Worm (Caenorhabditis elegans) whole organism, L4 larva: Measurements from ENCODE around the gene pigw-1.

Experiments used
- D1046.2 ChIP-seq: fragments of 200-800 bp; sonication (Bioruptor generic); IDR thresholded peaks from 2 replicates; pipeline ENCODE4 v1.3.6; 2022; ENCODE audit warnings: missing genetic modification characterization, missing compliant biosample characterization
- F44E2.7 ChIP-seq: fragments of 200-800 bp; sonication (Bioruptor generic); IDR thresholded peaks from 2 replicates; pipeline ENCODE4 v2.1.2; 2022; ENCODE audit warnings: missing genetic modification characterization, missing compliant biosample characterization
- F49E8.2 ChIP-seq: sonication (generic microtip); optimal IDR thresholded peaks from 2 replicates; lab custom pipeline; 2016; ENCODE audit warnings: missing compliant biosample characterization, mild to moderate bottlenecking, missing genetic modification characterization, borderline replicate concordance
- aha-1 ChIP-seq: fragments of 150-350 bp; peaks from one replicate; lab custom pipeline; 2014; ENCODE audit warnings: missing biosample characterization, missing genetic modification characterization
- arid-1 ChIP-seq: fragments of 200-800 bp; sonication (Bioruptor generic); conservative IDR thresholded peaks from 2 replicates; pipeline ENCODE4 v1.3.6; 2022; ENCODE audit warnings: missing genetic modification reagents, missing genetic modification characterization, missing compliant biosample characterization
- ceh-62 ChIP-seq: sonication (generic microtip); optimal IDR thresholded peaks from 2 replicates; lab custom pipeline; 2017; ENCODE audit warnings: missing biosample characterization, missing genetic modification characterization
- ces-1 ChIP-seq: fragments of 150-350 bp; sonication (generic microtip); optimal IDR thresholded peaks from 4 replicates; lab custom pipeline; 2014; ENCODE audit warnings: missing biosample characterization, missing genetic modification reagents, missing genetic modification characterization
- daf-16 ChIP-seq, 3 experiments: sonication (generic microtip); optimal IDR thresholded peaks; 2 replicates each; lab custom pipeline; 2016 to 2017; ENCODE audit warnings: missing genetic modification characterization in 3 of 3, missing genetic modification reagents in 3 of 3, mild to moderate bottlenecking in 2 of 3, missing compliant biosample characterization in 2 of 3, missing biosample characterization in 1 of 3, moderate library complexity in 1 of 3
- daf-19 ChIP-seq: fragments of 200-800 bp; sonication (Bioruptor generic); conservative IDR thresholded peaks from 2 replicates; pipeline ENCODE4 v1.3.6; 2022; ENCODE audit warnings: missing genetic modification characterization, missing compliant biosample characterization
- dmd-6 ChIP-seq: fragments of 200-800 bp; sonication (Bioruptor generic); IDR thresholded peaks from 2 replicates; pipeline ENCODE4 v1.3.6; 2022; ENCODE audit warnings: missing genetic modification reagents, missing genetic modification characterization, missing compliant biosample characterization
- dmd-8 ChIP-seq: fragments of 200-800 bp; sonication (Bioruptor generic); IDR thresholded peaks from 2 replicates; pipeline ENCODE4 v1.3.6; 2022; ENCODE audit warnings: missing genetic modification characterization, missing compliant biosample characterization
- dpl-1 ChIP-seq: fragments of 150-350 bp; optimal IDR thresholded peaks from 2 replicates; lab custom pipeline; 2014; ENCODE audit warnings: missing biosample characterization, missing genetic modification reagents, missing genetic modification characterization
- duxl-1 ChIP-seq: sonication (generic microtip); optimal IDR thresholded peaks from 2 replicates; lab custom pipeline; 2016; ENCODE audit warnings: mild to moderate bottlenecking, missing genetic modification characterization, moderate library complexity, missing compliant biosample characterization; ENCODE audit not compliant: poor library complexity
- dve-1 ChIP-seq: sonication (generic microtip); optimal IDR thresholded peaks from 2 replicates; lab custom pipeline; 2017; ENCODE audit warnings: antibody characterized with exemption, mild to moderate bottlenecking, missing genetic modification characterization, missing compliant biosample characterization; ENCODE audit not compliant: insufficient read depth
- egl-43 ChIP-seq: fragments of 200-800 bp; sonication (Bioruptor generic); IDR thresholded peaks from 2 replicates; pipeline ENCODE4 v1.3.6; 2022; ENCODE audit warnings: missing genetic modification reagents, missing genetic modification characterization, missing compliant biosample characterization
- hif-1 ChIP-seq, 2 experiments: sonication (generic microtip); optimal IDR thresholded peaks; 2 replicates each; lab custom pipeline; 2016 to 2017; ENCODE audit warnings: missing compliant biosample characterization in 2 of 2, missing genetic modification characterization in 2 of 2, missing genetic modification reagents in 2 of 2, missing genotype in 2 of 2, mild to moderate bottlenecking in 1 of 2
- hlh-11 ChIP-seq: fragments of 200-800 bp; sonication (Bioruptor generic); optimal IDR thresholded peaks from 2 replicates; lab custom pipeline; 2018; ENCODE audit warnings: mild to moderate bottlenecking, missing genetic modification characterization, missing compliant biosample characterization
- hlh-30 ChIP-seq: sonication (generic microtip); optimal IDR thresholded peaks from 2 replicates; lab custom pipeline; 2017; ENCODE audit warnings: antibody characterized with exemption, mild to moderate bottlenecking, missing genetic modification characterization, missing compliant biosample characterization; ENCODE audit not compliant: insufficient read depth
- lim-7 ChIP-seq: fragments of 200-800 bp; sonication (Bioruptor generic); IDR thresholded peaks from 2 replicates; pipeline ENCODE4 v1.3.6; 2022; ENCODE audit warnings: missing genetic modification characterization, missing compliant biosample characterization
- lin-13 ChIP-seq: fragments of 150-350 bp; optimal IDR thresholded peaks from 2 replicates; lab custom pipeline; 2014; ENCODE audit warnings: missing biosample characterization, missing genetic modification reagents, missing genetic modification characterization
- lin-38 ChIP-seq: fragments of 200-800 bp; sonication (Bioruptor generic); IDR thresholded peaks from 2 replicates; pipeline ENCODE4 v1.3.6; 2022; ENCODE audit warnings: missing genetic modification reagents, missing genetic modification characterization, missing compliant biosample characterization
- lsy-2 ChIP-seq, 2 experiments: fragments of 150-350 bp in 1 of 2; sonication (generic microtip) in 1 of 2; optimal IDR thresholded peaks; 2 replicates each; lab custom pipeline; 2014 to 2017; ENCODE audit warnings: missing biosample characterization in 2 of 2, missing genetic modification characterization in 2 of 2
- madf-5 ChIP-seq, 2 experiments: fragments of 200-800 bp; sonication (Bioruptor generic); IDR thresholded peaks; 2 replicates each; pipeline ENCODE4 v1.3.6; 2022; ENCODE audit warnings: missing compliant biosample characterization in 2 of 2, missing genetic modification characterization in 2 of 2
- madf-9 ChIP-seq: fragments of 200-800 bp; sonication (Bioruptor generic); conservative IDR thresholded peaks from 2 replicates; pipeline ENCODE4 v1.3.6; 2022; ENCODE audit warnings: missing genetic modification reagents, missing genetic modification characterization, missing compliant biosample characterization
- mes-2 ChIP-seq: sonication (generic microtip); optimal IDR thresholded peaks from 2 replicates; lab custom pipeline; 2016; ENCODE audit warnings: missing genotype, mild to moderate bottlenecking, missing genetic modification characterization, missing compliant biosample characterization; ENCODE audit not compliant: poor library complexity, severe bottlenecking
- nhr-10 ChIP-seq: fragments of 150-350 bp; optimal IDR thresholded peaks from 2 replicates; lab custom pipeline; 2014; ENCODE audit warnings: missing biosample characterization, missing genetic modification characterization
- nhr-28 ChIP-seq: fragments of 150-350 bp; optimal IDR thresholded peaks from 2 replicates; lab custom pipeline; 2014; ENCODE audit warnings: missing biosample characterization, missing genetic modification characterization
- nhr-41 ChIP-seq: fragments of 200-800 bp; sonication (Bioruptor generic); IDR thresholded peaks from 2 replicates; pipeline ENCODE4 v1.3.6; 2022; ENCODE audit warnings: missing genetic modification reagents, missing genetic modification characterization, missing compliant biosample characterization
- nhr-6 ChIP-seq: fragments of 150-350 bp; optimal IDR thresholded peaks from 2 replicates; lab custom pipeline; 2014; ENCODE audit warnings: missing biosample characterization, missing genetic modification characterization
- pha-4 ChIP-seq, 2 experiments: fragments of 150-350 bp in 1 of 2; fragments of 200-800 bp in 1 of 2; sonication (Bioruptor generic) in 1 of 2; IDR thresholded peaks in 1 of 2; optimal IDR thresholded peaks in 1 of 2; 2 replicates each; pipeline versions ENCODE4 v1.3.6 to Lab custom; 2014 to 2022; ENCODE audit warnings: missing genetic modification characterization in 2 of 2, missing genetic modification reagents in 2 of 2, missing biosample characterization in 1 of 2, missing compliant biosample characterization in 1 of 2
- rbr-2 ChIP-seq: sonication (generic microtip); optimal IDR thresholded peaks from 2 replicates; lab custom pipeline; 2016; ENCODE audit warnings: missing genotype, missing genetic modification characterization, missing compliant biosample characterization
- snpc-1.2 ChIP-seq: fragments of 200-800 bp; sonication (Bioruptor generic); IDR thresholded peaks from 2 replicates; pipeline ENCODE4 v1.3.6; 2022; ENCODE audit warnings: missing genetic modification reagents, missing genetic modification characterization, missing compliant biosample characterization
- snpc-4 ChIP-seq: fragments of 150-350 bp; optimal IDR thresholded peaks from 2 replicates; lab custom pipeline; 2014; ENCODE audit warnings: missing biosample characterization, missing genetic modification characterization
- spr-3 ChIP-seq: fragments of 200-800 bp; sonication (Bioruptor generic); optimal IDR thresholded peaks from 2 replicates; lab custom pipeline; 2018; ENCODE audit warnings: mild to moderate bottlenecking, missing genetic modification characterization, missing compliant biosample characterization
- ztf-11 ChIP-seq: fragments of 150-350 bp; optimal IDR thresholded peaks from 2 replicates; lab custom pipeline; 2014; ENCODE audit warnings: missing biosample characterization, missing genetic modification characterization

pigw-1 gene

ce11 chrII:2832098-2832497 is 52.6 kb downstream of the pigw-1 start:
- TF ChIP-seq snpc-4 (tag; lab: Kevin White, UChicago) (no peak), pha-4 (GFP tag; IDR thresholded peaks at IDR 0.05; lab: Robert Waterston, UW) (no peak), pha-4 (tag; optimal IDR thresholded peaks at IDR 0.05; lab: Kevin White, UChicago) (peak; percentile 50), nhr-28 (tag; lab: Kevin White, UChicago) (peak; percentile 53), daf-19 (GFP tag; lab: Robert Waterston, UW) (no peak), lsy-2 (tag; optimal IDR thresholded peaks at IDR 0.05; lab: Kevin White, UChicago) (peak in 1 of 2 experiments; percentile 38), lin-13 (GFP tag; lab: Kevin White, UChicago) (no peak), nhr-6 (tag; lab: Kevin White, UChicago) (peak; percentile 25), dmd-6 (GFP tag; lab: Robert Waterston, UW) (peak; percentile 22; the same call in 1 of the 2 replicates), aha-1 (tag; lab: Kevin White, UChicago) (peak; percentile 36), daf-16 (GFP tag; optimal IDR thresholded peaks at IDR 0.05; lab: Kevin White, UChicago) (peak in 1 of 2 experiments; percentile 11), daf-16 (tag; optimal IDR thresholded peaks at IDR 0.05; lab: Kevin White, UChicago) (peak; percentile 40), hlh-11 (tag; lab: Kevin White, UChicago) (peak; percentile 9)
- TF ChIP-seq, all 104 proteins: peak for 8

- TF ChIP-seq dpl-1 (GFP tag; lab: Kevin White, UChicago) (no peak), lsy-2 (tag; optimal IDR thresholded peaks at IDR 0.05; lab: Kevin White, UChicago) (peak in 1 of 2 experiments; percentile 24), ces-1 (GFP tag; lab: Kevin White, UChicago) (no peak), duxl-1 (tag; lab: Kevin White, UChicago) (no peak), egl-43 (GFP tag; lab: Robert Waterston, UW) (no peak), ztf-11 (tag; lab: Kevin White, UChicago) (no peak), dve-1 (tag; lab: Kevin White, UChicago) (peak; percentile 11), dmd-6 (GFP tag; lab: Robert Waterston, UW) (0 out of 2 replicates have a peak, but pooled peaks have one; percentile 19), nhr-28 (tag; lab: Kevin White, UChicago) (peak; percentile 17), lin-38 (GFP tag; lab: Robert Waterston, UW) (no peak), hif-1 (tag; optimal IDR thresholded peaks at IDR 0.05; lab: Kevin White, UChicago) (no peak), mes-2 (tag; lab: Kevin White, UChicago) (no peak), F49E8.2 (tag; lab: Kevin White, UChicago) (no peak), nhr-10 (no peak), hlh-30 (tag; lab: Kevin White, UChicago) (peak; percentile 81), spr-3 (no peak), daf-16 (GFP tag; optimal IDR thresholded peaks at IDR 0.05; lab: Kevin White, UChicago) (no peak), daf-16 (tag; optimal IDR thresholded peaks at IDR 0.05; lab: Kevin White, UChicago) (peak; percentile 2), D1046.2 (GFP tag; lab: Robert Waterston, UW) (no peak), nhr-41 (GFP tag; lab: Robert Waterston, UW) (no peak), aha-1 (tag; lab: Kevin White, UChicago) (peak; percentile 65), madf-9 (no peak), ceh-62 (tag; lab: Kevin White, UChicago) (no peak), hlh-11 (tag; lab: Kevin White, UChicago) (peak; percentile 29)
Observed at ce11 chrII:2831173-2831572, 53.5 kb downstream of the pigw-1 start, which contains the start of gene K12H6.6. Gene K12H6.6, minus strand, starts transcription at chrII:2831233.

- TF ChIP-seq F44E2.7 (GFP tag; lab: Robert Waterston, UW) (0 out of 2 replicates have a peak, but pooled peaks have one; percentile 53), rbr-2 (tag; lab: Kevin White, UChicago) (no peak), dmd-8 (0 out of 2 replicates have a peak, but pooled peaks have one; percentile 21), lim-7 (peak; percentile 35; the same call in 1 of the 2 replicates), snpc-1.2 (GFP tag; lab: Robert Waterston, UW) (peak; percentile 40; the same call in 1 of the 2 replicates), arid-1 (GFP tag; lab: Robert Waterston, UW) (0 out of 2 replicates have a peak, but pooled peaks have one; percentile 19), madf-5 (GFP tag; IDR thresholded peaks at IDR 0.05; lab: Robert Waterston, UW) (no peak)
- TF ChIP-seq, all 104 proteins: peak for 5
Observed at ce11 chrII:2830144-2830543, 54.6 kb downstream of the pigw-1 start.
